Fruit fly (Drosophila melanogaster) whole organism, wandering third instar larva: ENCODE data around the gene CG7140.

Experiments used
- Dif ChIP-seq: fragments of 200-275, 200-300 bp; sonication (Bioruptor generic); optimal IDR thresholded peaks from 2 replicates; lab custom pipeline; 2018; ENCODE audit warnings: missing biosample characterization, missing genetic modification characterization; ENCODE audit not compliant: partially characterized antibody
- Hr83 ChIP-seq: fragments of 200-300 bp; sonication (Bioruptor generic); optimal IDR thresholded peaks from 2 replicates; lab custom pipeline; 2016; ENCODE audit warnings: missing biosample characterization, mild to moderate bottlenecking, missing genetic modification characterization, moderate library complexity; ENCODE audit not compliant: poor library complexity, severe bottlenecking
- Myc ChIP-seq: fragments of >200 bp; optimal IDR thresholded peaks from 2 replicates; lab custom pipeline; 2017
- psq ChIP-seq: fragments of 200-800 bp; sonication (Bioruptor generic); optimal IDR thresholded peaks from 3 replicates; lab custom pipeline; 2017; ENCODE audit warnings: missing biosample characterization, mild to moderate bottlenecking, missing genetic modification characterization, moderate library complexity
- tai ChIP-seq: sonication (Bioruptor generic); optimal IDR thresholded peaks from 2 replicates; lab custom pipeline; 2016; ENCODE audit warnings: missing biosample characterization, missing genetic modification characterization
- usp ChIP-seq: fragments of >200 bp; optimal IDR thresholded peaks from 2 replicates; lab custom pipeline; 2017; ENCODE audit warnings: missing biosample characterization, missing genetic modification characterization

- no peak for TF ChIP-seq psq (GFP tag; lab: Kevin White, UChicago)
- TF ChIP-seq Hr83 (GFP tag; lab: Kevin White, UChicago), result peak; percentile 58
- no peak for TF ChIP-seq tai (GFP tag; lab: Kevin White, UChicago)
- TF ChIP-seq Myc (lab: Kevin White, UChicago), result no peak
- TF ChIP-seq Dif (GFP tag; lab: Kevin White, UChicago), result no peak
- TF ChIP-seq usp (GFP tag; lab: Kevin White, UChicago), result no peak
Measured at dm6 chr3L:22065694-22066093, 37.6 kb upstream of the CG7140 start, which contains the start of gene CG14561.
